Worm (Caenorhabditis elegans) whole organism, L4 larva: ENCODE data around the gene pfk-1.2.

Experiments
- F26F4.8 ChIP-seq: fragments of 200-800 bp; sonication (Bioruptor generic); conservative IDR thresholded peaks from 2 replicates; pipeline ENCODE4 v1.3.6; 2022; ENCODE audit warnings: missing genetic modification characterization, missing compliant biosample characterization
- F49E8.2 ChIP-seq: sonication (generic microtip); optimal IDR thresholded peaks from 2 replicates; lab custom pipeline; 2016; ENCODE audit warnings: missing compliant biosample characterization, mild to moderate bottlenecking, missing genetic modification characterization, borderline replicate concordance
- R02D3.7 ChIP-seq: fragments of 150-350 bp; sonication (generic microtip); optimal IDR thresholded peaks from 3 replicates; lab custom pipeline; 2014; ENCODE audit warnings: missing biosample characterization, missing genetic modification characterization
- Y48G9A.11 ChIP-seq: fragments of 200-800 bp; sonication (Bioruptor generic); IDR thresholded peaks from 2 replicates; pipeline ENCODE4 v1.3.6; 2022; ENCODE audit warnings: missing genetic modification reagents, missing genetic modification characterization, missing compliant biosample characterization
- Y5F2A.4 ChIP-seq: fragments of 200-800 bp; sonication (Bioruptor generic); optimal IDR thresholded peaks from 2 replicates; lab custom pipeline; 2018; ENCODE audit warnings: mild to moderate bottlenecking, missing genetic modification characterization, missing compliant biosample characterization
- Y75B8A.6 ChIP-seq: fragments of 200-800 bp; sonication (Bioruptor generic); IDR thresholded peaks from 2 replicates; pipeline ENCODE4 v1.3.6; 2022; ENCODE audit warnings: missing genetic modification reagents, missing genetic modification characterization, missing compliant biosample characterization
- ZK337.2 ChIP-seq: fragments of 200-800 bp; sonication (Bioruptor generic); IDR thresholded peaks from 2 replicates; pipeline ENCODE4 v1.3.6; 2022; ENCODE audit warnings: missing genetic modification reagents, missing genetic modification characterization, missing compliant biosample characterization
- aha-1 ChIP-seq: fragments of 150-350 bp; peaks from one replicate; lab custom pipeline; 2014; ENCODE audit warnings: missing biosample characterization, missing genetic modification characterization
- ama-1 ChIP-seq: fragments of 150-350 bp; optimal IDR thresholded peaks from 2 replicates; lab custom pipeline; 2014; ENCODE audit warnings: inconsistent platforms, mixed read lengths
- ceh-20 ChIP-seq: fragments of 200-800 bp; sonication (Bioruptor generic); IDR thresholded peaks from 2 replicates; pipeline ENCODE4 v1.3.6; 2022; ENCODE audit warnings: missing genetic modification reagents, missing genetic modification characterization, missing compliant biosample characterization
- ceh-32 ChIP-seq: sonication (generic microtip); optimal IDR thresholded peaks from 2 replicates; lab custom pipeline; 2016; ENCODE audit warnings: mild to moderate bottlenecking, missing genetic modification characterization, missing compliant biosample characterization; ENCODE audit not compliant: poor library complexity
- ceh-44 ChIP-seq: fragments of 200-800 bp; sonication (Bioruptor generic); IDR thresholded peaks from 2 replicates; pipeline ENCODE4 v1.3.6; 2022; ENCODE audit warnings: missing genetic modification reagents, missing genetic modification characterization, missing compliant biosample characterization
- ceh-62 ChIP-seq: sonication (generic microtip); optimal IDR thresholded peaks from 2 replicates; lab custom pipeline; 2017; ENCODE audit warnings: missing biosample characterization, missing genetic modification characterization
- ceh-82 ChIP-seq: sonication (generic microtip); optimal IDR thresholded peaks from 2 replicates; lab custom pipeline; 2017; ENCODE audit warnings: missing biosample characterization, missing genetic modification characterization
- ces-1 ChIP-seq: fragments of 150-350 bp; sonication (generic microtip); optimal IDR thresholded peaks from 4 replicates; lab custom pipeline; 2014; ENCODE audit warnings: missing biosample characterization, missing genetic modification reagents, missing genetic modification characterization
- daf-8 ChIP-seq: fragments of 200-800 bp; sonication (Bioruptor generic); IDR thresholded peaks from 2 replicates; pipeline ENCODE4 v1.3.6; 2022; ENCODE audit warnings: missing genetic modification characterization, missing compliant biosample characterization
- duxl-1 ChIP-seq: sonication (generic microtip); optimal IDR thresholded peaks from 2 replicates; lab custom pipeline; 2016; ENCODE audit warnings: mild to moderate bottlenecking, missing genetic modification characterization, moderate library complexity, missing compliant biosample characterization; ENCODE audit not compliant: poor library complexity
- dve-1 ChIP-seq: sonication (generic microtip); optimal IDR thresholded peaks from 2 replicates; lab custom pipeline; 2017; ENCODE audit warnings: antibody characterized with exemption, mild to moderate bottlenecking, missing genetic modification characterization, missing compliant biosample characterization; ENCODE audit not compliant: insufficient read depth
- gei-8 ChIP-seq: fragments of 200-800 bp; sonication (Bioruptor generic); optimal IDR thresholded peaks from 2 replicates; lab custom pipeline; 2018; ENCODE audit warnings: mild to moderate bottlenecking, missing genetic modification characterization, missing compliant biosample characterization
- hif-1 ChIP-seq, 2 experiments: sonication (generic microtip); optimal IDR thresholded peaks; 2 replicates each; lab custom pipeline; 2016 to 2017; ENCODE audit warnings: missing compliant biosample characterization in 2 of 2, missing genetic modification characterization in 2 of 2, missing genetic modification reagents in 2 of 2, missing genotype in 2 of 2, mild to moderate bottlenecking in 1 of 2
- hlh-30 ChIP-seq: sonication (generic microtip); optimal IDR thresholded peaks from 2 replicates; lab custom pipeline; 2017; ENCODE audit warnings: antibody characterized with exemption, mild to moderate bottlenecking, missing genetic modification characterization, missing compliant biosample characterization; ENCODE audit not compliant: insufficient read depth
- hmg-1.1 ChIP-seq: fragments of 200-800 bp; sonication (Bioruptor generic); IDR thresholded peaks from 2 replicates; pipeline ENCODE4 v1.3.6; 2022; ENCODE audit warnings: missing genetic modification reagents, missing genetic modification characterization, missing compliant biosample characterization
- jun-1 ChIP-seq: fragments of 150-350 bp; optimal IDR thresholded peaks from 2 replicates; lab custom pipeline; 2014; ENCODE audit warnings: missing biosample characterization, missing genetic modification reagents, missing genetic modification characterization
- lsy-2 ChIP-seq, 2 experiments: fragments of 150-350 bp in 1 of 2; sonication (generic microtip) in 1 of 2; optimal IDR thresholded peaks; 2 replicates each; lab custom pipeline; 2014 to 2017; ENCODE audit warnings: missing biosample characterization in 2 of 2, missing genetic modification characterization in 2 of 2
- madf-9 ChIP-seq: fragments of 200-800 bp; sonication (Bioruptor generic); conservative IDR thresholded peaks from 2 replicates; pipeline ENCODE4 v1.3.6; 2022; ENCODE audit warnings: missing genetic modification reagents, missing genetic modification characterization, missing compliant biosample characterization
- mdl-1 ChIP-seq, 2 experiments: fragments of 150-350 bp in 1 of 2; sonication (generic microtip) in 1 of 2; optimal IDR thresholded peaks; 2 replicates each; lab custom pipeline; 2014 to 2017; ENCODE audit warnings: missing biosample characterization in 2 of 2, missing genetic modification characterization in 2 of 2
- mes-2 ChIP-seq: sonication (generic microtip); optimal IDR thresholded peaks from 2 replicates; lab custom pipeline; 2016; ENCODE audit warnings: missing genotype, mild to moderate bottlenecking, missing genetic modification characterization, missing compliant biosample characterization; ENCODE audit not compliant: poor library complexity, severe bottlenecking
- mxl-3 ChIP-seq: fragments of 200-800 bp; sonication (Bioruptor generic); optimal IDR thresholded peaks from 2 replicates; lab custom pipeline; 2018; ENCODE audit warnings: mild to moderate bottlenecking, missing genetic modification characterization, missing compliant biosample characterization
- nhr-237 ChIP-seq: sonication (generic microtip); optimal IDR thresholded peaks from 2 replicates; lab custom pipeline; 2017; ENCODE audit warnings: missing biosample characterization, missing genetic modification characterization
- nhr-48 ChIP-seq: sonication (generic microtip); optimal IDR thresholded peaks from 2 replicates; lab custom pipeline; 2016; ENCODE audit warnings: mild to moderate bottlenecking, missing genetic modification characterization, missing compliant biosample characterization
- nhr-6 ChIP-seq: fragments of 150-350 bp; optimal IDR thresholded peaks from 2 replicates; lab custom pipeline; 2014; ENCODE audit warnings: missing biosample characterization, missing genetic modification characterization
- nhr-76 ChIP-seq: fragments of 150-350 bp; optimal IDR thresholded peaks from 2 replicates; lab custom pipeline; 2014; ENCODE audit warnings: missing biosample characterization, missing genetic modification characterization
- pha-4 ChIP-seq, 2 experiments: fragments of 150-350 bp in 1 of 2; fragments of 200-800 bp in 1 of 2; sonication (Bioruptor generic) in 1 of 2; IDR thresholded peaks in 1 of 2; optimal IDR thresholded peaks in 1 of 2; 2 replicates each; pipeline versions ENCODE4 v1.3.6 to Lab custom; 2014 to 2022; ENCODE audit warnings: missing genetic modification characterization in 2 of 2, missing genetic modification reagents in 2 of 2, missing biosample characterization in 1 of 2, missing compliant biosample characterization in 1 of 2
- pqm-1 ChIP-seq: sonication (generic microtip); optimal IDR thresholded peaks from 2 replicates; lab custom pipeline; 2017; ENCODE audit warnings: missing biosample characterization, missing genetic modification characterization
- rbr-2 ChIP-seq: sonication (generic microtip); optimal IDR thresholded peaks from 2 replicates; lab custom pipeline; 2016; ENCODE audit warnings: missing genotype, missing genetic modification characterization, missing compliant biosample characterization
- sdz-12 ChIP-seq: fragments of 200-800 bp; sonication (Bioruptor generic); optimal IDR thresholded peaks from 2 replicates; lab custom pipeline; 2018; ENCODE audit warnings: mild to moderate bottlenecking, missing genetic modification characterization, missing compliant biosample characterization
- spr-1 ChIP-seq: sonication (generic microtip); optimal IDR thresholded peaks from 2 replicates; lab custom pipeline; 2016; ENCODE audit warnings: mild to moderate bottlenecking, missing genetic modification characterization, missing compliant biosample characterization
- tra-1 ChIP-seq: fragments of 200-800 bp; sonication (Bioruptor generic); IDR thresholded peaks from 2 replicates; pipeline ENCODE4 v1.3.6; 2022; ENCODE audit warnings: missing genetic modification reagents, missing genetic modification characterization, missing compliant biosample characterization
- unc-130 ChIP-seq: sonication (generic microtip); optimal IDR thresholded peaks from 2 replicates; lab custom pipeline; 2016; ENCODE audit warnings: missing genetic modification reagents, missing genetic modification characterization, missing compliant biosample characterization
- unc-39 ChIP-seq: sonication (generic microtip); optimal IDR thresholded peaks from 2 replicates; lab custom pipeline; 2017; ENCODE audit warnings: missing biosample characterization, missing genetic modification characterization
- unc-62 ChIP-seq, 3 experiments: fragments of 150-350 bp in 1 of 3; sonication (generic microtip); optimal IDR thresholded peaks in 2 of 3; peaks in 1 of 3; 1 replicate in 1 of 3; 2 replicates in 2 of 3; lab custom pipeline; 2014 to 2017; ENCODE audit warnings: missing biosample characterization in 3 of 3, missing genetic modification characterization in 3 of 3, missing genetic modification reagents in 3 of 3, missing genotype in 1 of 3
- vab-7 ChIP-seq: fragments of 200-800 bp; sonication (Bioruptor generic); IDR thresholded peaks from 2 replicates; pipeline ENCODE4 v1.3.6; 2022; ENCODE audit warnings: missing genetic modification reagents, missing genetic modification characterization, missing compliant biosample characterization
- zag-1 ChIP-seq: fragments of 150-350 bp; optimal IDR thresholded peaks from 2 replicates; lab custom pipeline; 2014; ENCODE audit warnings: missing biosample characterization, missing genetic modification characterization
- zfp-2 ChIP-seq: sonication (generic microtip); optimal IDR thresholded peaks from 2 replicates; lab custom pipeline; 2016; ENCODE audit warnings: mild to moderate bottlenecking, missing genetic modification characterization, missing compliant biosample characterization
- zip-11 ChIP-seq: fragments of 200-800 bp; sonication (Bioruptor generic); IDR thresholded peaks from 2 replicates; pipeline ENCODE4 v1.3.6; 2022; ENCODE audit warnings: missing genetic modification characterization, missing compliant biosample characterization
- zip-2 ChIP-seq: fragments of 150-350 bp; optimal IDR thresholded peaks from 2 replicates; lab custom pipeline; 2014; ENCODE audit warnings: missing biosample characterization, missing genetic modification characterization

The pfk-1.2 gene

DNA sequence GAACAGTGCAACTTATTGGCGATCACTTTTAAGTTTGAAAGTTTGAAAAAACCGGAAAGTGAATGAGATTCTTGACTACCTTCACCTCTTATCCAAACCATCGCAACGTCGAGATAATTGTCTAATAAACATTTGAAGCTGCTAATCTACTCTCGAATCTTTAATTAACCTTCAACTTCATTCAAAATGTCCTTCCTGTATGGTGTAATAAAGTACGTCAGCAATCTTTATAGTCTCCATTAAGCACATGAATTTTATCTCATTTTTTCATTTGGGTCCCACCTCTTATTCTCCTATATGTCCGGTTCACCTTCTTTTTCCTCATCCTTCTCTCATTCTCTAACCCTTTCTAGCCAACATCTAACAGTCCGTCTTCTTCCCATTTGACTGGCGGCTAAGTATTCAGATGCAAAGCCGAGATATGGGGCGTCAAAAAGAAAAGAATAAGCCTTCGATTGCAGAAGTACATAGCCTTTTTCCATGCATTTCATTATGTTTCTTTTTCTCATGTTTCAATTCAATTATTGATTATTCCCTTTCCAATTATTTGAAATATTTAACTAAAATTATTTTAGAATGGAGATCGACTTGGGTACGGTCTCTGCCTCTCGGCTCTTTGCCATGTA, 30.7 kb upstream of the pfk-1.2 start, which contains the start of gene swt-5:
Gene swt-5, plus strand, starts transcription at position 576 of the 626 bp plus-strand sequence.
- no peak for TF ChIP-seq hif-1 (tag; optimal IDR thresholded peaks at IDR 0.05; lab: Kevin White, UChicago)
- no peak for TF ChIP-seq nhr-237 (tag; lab: Kevin White, UChicago)
- TF ChIP-seq ceh-62 (tag; lab: Kevin White, UChicago): no peak
- TF ChIP-seq Y75B8A.6 (GFP tag; lab: Robert Waterston, UW): no peak
- no peak for TF ChIP-seq F26F4.8
- no peak for TF ChIP-seq daf-8 (GFP tag; lab: Robert Waterston, UW)
- no peak for TF ChIP-seq dve-1 (tag; lab: Kevin White, UChicago)
- no peak for TF ChIP-seq F49E8.2 (tag; lab: Kevin White, UChicago)
- TF ChIP-seq lsy-2 (tag; optimal IDR thresholded peaks at IDR 0.05; lab: Kevin White, UChicago): no peak
- TF ChIP-seq zfp-2 (tag; lab: Kevin White, UChicago): no peak
- no peak for TF ChIP-seq ceh-32 (tag; lab: Kevin White, UChicago)
- no peak for TF ChIP-seq pha-4 (GFP tag; IDR thresholded peaks at IDR 0.05; lab: Robert Waterston, UW)
- no peak for TF ChIP-seq pha-4 (tag; optimal IDR thresholded peaks at IDR 0.05; lab: Kevin White, UChicago)
- TF ChIP-seq unc-39 (tag; lab: Kevin White, UChicago): no peak
- no peak for TF ChIP-seq gei-8
- no peak for TF ChIP-seq ceh-20 (GFP tag; lab: Robert Waterston, UW)
- no peak for TF ChIP-seq ces-1
- no peak for TF ChIP-seq jun-1 (tag; lab: Kevin White, UChicago)
- TF ChIP-seq R02D3.7 (tag; lab: Kevin White, UChicago): no peak

DNA sequence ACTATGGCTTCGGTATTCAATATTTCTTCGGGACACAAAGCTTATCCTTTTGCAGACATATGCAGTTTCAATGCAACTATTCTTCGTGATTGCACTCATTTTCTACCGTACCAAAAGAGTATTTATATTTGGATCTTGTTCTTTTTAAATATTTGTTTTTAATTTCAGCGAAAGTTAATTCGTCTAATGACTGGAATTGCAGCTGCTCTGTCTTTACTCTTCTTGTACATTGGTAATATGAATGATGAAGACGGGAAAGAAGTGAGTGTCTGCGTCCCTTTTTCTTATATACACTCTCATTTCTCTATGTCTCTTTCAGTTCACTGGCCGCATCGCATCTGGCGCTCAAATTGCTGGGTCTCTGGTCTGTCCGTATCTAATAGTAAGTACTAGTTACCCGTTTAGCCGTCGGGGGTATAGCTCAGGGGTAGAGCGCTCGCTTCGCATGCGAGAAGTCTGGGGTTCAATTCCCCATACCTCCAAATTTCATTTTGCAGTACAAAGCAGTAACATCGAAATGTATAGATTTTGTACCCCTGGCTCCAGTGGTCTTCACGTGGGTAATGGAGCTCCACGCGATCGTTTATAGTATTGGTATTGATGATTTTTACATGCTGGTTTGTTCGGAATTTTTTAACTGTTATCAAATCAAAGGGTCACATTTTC, 28.3 kb upstream of the pfk-1.2 start:
- peak; percentile 79 for TF ChIP-seq madf-9 (GFP tag; lab: Robert Waterston, UW)
- peak; percentile 35 for TF ChIP-seq Y5F2A.4 (GFP tag; lab: Kevin White, UChicago)
- TF ChIP-seq duxl-1 (tag; lab: Kevin White, UChicago): peak; percentile 65
- no peak for TF ChIP-seq zip-2 (tag; lab: Kevin White, UChicago)
- TF ChIP-seq nhr-6 (tag; lab: Kevin White, UChicago): no peak
- no peak for TF ChIP-seq sdz-12 (GFP tag; lab: Kevin White, UChicago)
- peak; percentile 95 for TF ChIP-seq aha-1 (tag; lab: Kevin White, UChicago)
- TF ChIP-seq ceh-44 (GFP tag; lab: Robert Waterston, UW): 0 out of 2 replicates have a peak, but pooled peaks have one; percentile 43
- peak; percentile 76 for TF ChIP-seq Y48G9A.11 (GFP tag; lab: Robert Waterston, UW)
- peak; percentile 41 for TF ChIP-seq spr-1 (tag; lab: Kevin White, UChicago)
- no peak for TF ChIP-seq nhr-76 (tag; lab: Kevin White, UChicago)
- peak; percentile 54 for TF ChIP-seq mxl-3 (GFP tag; lab: Kevin White, UChicago)
- peak; percentile 75 for TF ChIP-seq rbr-2
- TF ChIP-seq mdl-1 (tag; optimal IDR thresholded peaks at IDR 0.05; lab: Kevin White, UChicago): no peak
- peak; percentile 85 for TF ChIP-seq tra-1 (GFP tag; lab: Robert Waterston, UW)
- TF ChIP-seq ceh-82 (tag; lab: Kevin White, UChicago): no peak
- TF ChIP-seq nhr-48: peak; percentile 75
- no peak for TF ChIP-seq zag-1
- peak; percentile 80 for TF ChIP-seq vab-7 (GFP tag; lab: Robert Waterston, UW)
- peak; percentile 71 for TF ChIP-seq mes-2
- peak; percentile 87 for TF ChIP-seq ZK337.2 (GFP tag; lab: Robert Waterston, UW)
- peak; percentile 6 for TF ChIP-seq hlh-30 (tag; lab: Kevin White, UChicago)
- no peak for TF ChIP-seq pqm-1
- TF ChIP-seq ceh-32 (tag; lab: Kevin White, UChicago): no peak
- no peak for TF ChIP-seq unc-130 (GFP tag; lab: Kevin White, UChicago)
- peak in 1 of 2 experiments; percentile 93 for TF ChIP-seq unc-62 (GFP tag; optimal IDR thresholded peaks at IDR 0.05 in 1 of 2; lab: Kevin White, UChicago)
- TF ChIP-seq unc-62 (tag; optimal IDR thresholded peaks at IDR 0.05; lab: Kevin White, UChicago): no peak
- TF ChIP-seq ama-1 (lab: Kevin White, UChicago): no peak
- TF ChIP-seq hmg-1.1: peak; percentile 87
- TF ChIP-seq zip-11 (GFP tag; lab: Robert Waterston, UW): 0 out of 2 replicates have a peak, but pooled peaks have one; percentile 49
